Worm (Caenorhabditis elegans): Measurements from ENCODE around the gene sqst-1.

The sqst-1 gene

ce11 chrIV:12068590-12068989 is 34.5 kb downstream of the sqst-1 start, which contains the start of gene bath-37:
TSS of gene bath-37 (plus strand) at chrIV:12068890.
- TF ChIP-seq lin-29 (GFP tag; IDR thresholded peaks at IDR 0.05) (no peak), hmg-1.1 (GFP tag; IDR thresholded peaks at IDR 0.05) (no peak), mxl-2 (GFP tag; conservative IDR thresholded peaks at IDR 0.05) (no peak), dmd-9 (GFP tag; IDR thresholded peaks at IDR 0.05) (no peak), jun-1 (tag; optimal IDR thresholded peaks at IDR 0.05) (no peak), ces-1 (GFP tag; optimal IDR thresholded peaks at IDR 0.05) (no peak), Y75B8A.6 (GFP tag; IDR thresholded peaks at IDR 0.05) (no peak), hlh-30 (tag; optimal IDR thresholded peaks at IDR 0.05; ENCODE audit: insufficient read depth) (no peak)

DNA sequence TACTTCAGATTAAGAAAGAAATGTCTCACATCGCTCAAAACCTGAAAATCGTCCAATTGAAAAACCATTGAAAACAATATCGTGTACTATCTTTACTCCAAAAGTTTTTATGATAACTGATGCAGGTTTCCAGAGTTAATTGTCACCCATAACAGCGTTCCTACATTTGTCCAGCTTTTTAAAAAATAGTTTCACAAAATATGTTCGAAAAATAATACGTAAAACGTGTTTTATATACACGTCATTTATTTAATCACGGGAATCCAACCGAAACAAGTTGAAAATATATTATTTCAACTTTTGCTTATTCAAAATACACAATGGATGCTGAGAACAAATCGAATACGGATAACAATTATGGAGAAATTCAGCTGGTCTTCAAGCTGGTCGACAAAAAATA is 41.4 kb downstream of the sqst-1 start, which contains the start of gene K08E4.7:
Gene K08E4.7 (plus strand): TSS at position 301 of the 400 bp plus-strand sequence.
- no peak for TF ChIP-seq nhr-102 (tag; optimal IDR thresholded peaks at IDR 0.05)
- no peak for TF ChIP-seq fos-1 (tag; optimal IDR thresholded peaks at IDR 0.05)
- no peak for TF ChIP-seq nhr-25 (tag; optimal IDR thresholded peaks at IDR 0.05; ENCODE audit: borderline replicate concordance, insufficient read depth)
- TF ChIP-seq D1046.2 (GFP tag; IDR thresholded peaks at IDR 0.05), result no peak
- TF ChIP-seq ceh-62 (tag; optimal IDR thresholded peaks at IDR 0.05), result no peak
- no peak for TF ChIP-seq madf-5 (GFP tag; IDR thresholded peaks at IDR 0.05)
- no peak for TF ChIP-seq nhr-41 (GFP tag; IDR thresholded peaks at IDR 0.05)
- TF ChIP-seq lin-13 (GFP tag; optimal IDR thresholded peaks at IDR 0.05), result no peak
- no peak for TF ChIP-seq nhr-48 (tag; optimal IDR thresholded peaks at IDR 0.05)
- TF ChIP-seq hif-1 (tag; optimal IDR thresholded peaks at IDR 0.05), result no peak
- TF ChIP-seq daf-16 (GFP tag; optimal IDR thresholded peaks at IDR 0.05), result no peak
- no peak for TF ChIP-seq daf-16 (tag; optimal IDR thresholded peaks at IDR 0.05)
- TF ChIP-seq egl-27 (tag; optimal IDR thresholded peaks at IDR 0.05), result no peak
- TF ChIP-seq daf-8 (GFP tag; IDR thresholded peaks at IDR 0.05), result no peak
- no peak for TF ChIP-seq T20F7.1 (GFP tag; optimal IDR thresholded peaks at IDR 0.05)
- TF ChIP-seq ceh-82 (tag; optimal IDR thresholded peaks at IDR 0.05), result no peak

DNA sequence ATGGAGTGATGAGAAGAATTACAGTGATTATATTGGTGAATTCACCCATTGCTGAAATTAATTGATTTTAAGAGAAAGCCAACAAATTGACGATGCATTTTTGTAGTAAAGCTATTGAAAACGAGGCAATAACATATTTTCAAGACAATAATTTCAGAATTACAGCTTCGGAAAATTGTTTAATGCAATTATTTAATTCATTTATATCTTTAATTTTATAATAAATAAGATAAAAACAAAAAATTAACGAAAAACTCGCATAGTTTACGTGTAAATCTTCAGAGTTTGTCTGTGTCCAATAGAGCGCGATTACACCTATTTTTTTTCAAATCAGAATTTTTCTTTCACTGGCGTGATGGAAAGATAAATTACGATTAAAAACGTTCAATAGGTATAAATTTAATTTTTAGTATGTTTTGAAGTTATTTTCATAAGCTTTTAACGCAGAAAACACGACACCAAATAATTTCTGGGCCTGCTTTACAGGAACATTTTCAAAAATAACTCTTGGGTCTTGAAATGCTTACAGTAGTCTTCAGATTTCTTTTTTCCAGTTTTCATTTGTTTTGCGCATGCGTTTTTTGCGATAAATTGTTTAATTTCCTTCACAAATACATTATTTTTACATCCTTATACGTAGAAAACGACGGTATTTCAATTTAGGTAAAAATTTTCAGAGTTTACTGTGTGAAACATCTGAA is 44.2 kb downstream of the sqst-1 start, which contains the start of gene tmed-1:
Gene tmed-1 (minus strand): TSS at position 51 of the 701 bp plus-strand sequence.
- TF ChIP-seq vab-7 (GFP tag; IDR thresholded peaks at IDR 0.05), result no peak

ce11 chrIV:12078907-12079523 is 44.9 kb downstream of the sqst-1 start, which contains the start of gene lex-1:
TSS of gene lex-1 (plus strand) at chrIV:12079473.
- peak; percentile 90 for TF ChIP-seq hlh-30 (tag; optimal IDR thresholded peaks at IDR 0.05; ENCODE audit: insufficient read depth)
- 0 out of 2 replicates have a peak, but pooled peaks have one; percentile 25 for TF ChIP-seq hmg-1.1 (GFP tag; IDR thresholded peaks at IDR 0.05)
- TF ChIP-seq lsy-2 (tag; optimal IDR thresholded peaks at IDR 0.05), result peak in 1 of 2 experiments; percentile 64
- peak; percentile 46 for TF ChIP-seq mep-1 (tag; optimal IDR thresholded peaks at IDR 0.05)
- peak in 1 of 2 experiments; percentile 1 for TF ChIP-seq hif-1 (tag; optimal IDR thresholded peaks at IDR 0.05)
- TF ChIP-seq jun-1 (tag; optimal IDR thresholded peaks at IDR 0.05), result no peak
- peak in 1 of 2 experiments; percentile 84 for TF ChIP-seq mdl-1 (tag; optimal IDR thresholded peaks at IDR 0.05)
- no peak for TF ChIP-seq fkh-10 (GFP tag; optimal IDR thresholded peaks at IDR 0.05)
- no peak for TF ChIP-seq nhr-237 (tag; optimal IDR thresholded peaks at IDR 0.05)
- TF ChIP-seq lin-38 (GFP tag; IDR thresholded peaks at IDR 0.05), result peak; percentile 81
- TF ChIP-seq ama-1 (optimal IDR thresholded peaks at IDR 0.05), result peak; percentile 48
- peak; percentile 19 for TF ChIP-seq nhr-28 (tag; optimal IDR thresholded peaks at IDR 0.05)
- peak; percentile 69 for TF ChIP-seq dpl-1 (GFP tag; optimal IDR thresholded peaks at IDR 0.05)

Measured in whole organism, L4 larva.